Worm (Caenorhabditis elegans) whole organism, mixed stage, embryonic: ENCODE results near the gene cest-10.

ENCODE experiments used
- M03D4.4 ChIP-seq: sonication (generic microtip); optimal IDR thresholded peaks from 2 replicates; lab custom pipeline; 2017; ENCODE audit warnings: mild to moderate bottlenecking, missing genetic modification characterization, missing compliant biosample characterization
- bed-3 ChIP-seq: fragments of 200-800 bp; sonication (Bioruptor generic); optimal IDR thresholded peaks from 3 replicates; lab custom pipeline; 2018; ENCODE audit warnings: mild to moderate bottlenecking, missing genetic modification characterization, moderate library complexity, missing compliant biosample characterization
- blmp-1 ChIP-seq: fragments of 150-350 bp; optimal IDR thresholded peaks from 2 replicates; lab custom pipeline; 2014; ENCODE audit warnings: missing biosample characterization, missing genetic modification characterization
- ceh-39 ChIP-seq: fragments of 150-350 bp; optimal IDR thresholded peaks from 2 replicates; lab custom pipeline; 2014; ENCODE audit warnings: missing biosample characterization, missing genetic modification characterization
- ceh-43 ChIP-seq: fragments of 200-800 bp; sonication (Bioruptor generic); optimal IDR thresholded peaks from 2 replicates; lab custom pipeline; 2018; ENCODE audit warnings: mild to moderate bottlenecking, missing genetic modification characterization, moderate library complexity, missing compliant biosample characterization
- ceh-83 ChIP-seq: fragments of 200-800 bp; sonication (Bioruptor generic); optimal IDR thresholded peaks from 2 replicates; lab custom pipeline; 2018; ENCODE audit warnings: mild to moderate bottlenecking, missing genetic modification characterization, missing compliant biosample characterization
- ces-1 ChIP-seq: fragments of 150-350 bp; optimal IDR thresholded peaks from 2 replicates; lab custom pipeline; 2014; ENCODE audit warnings: missing biosample characterization, missing genetic modification reagents, missing genetic modification characterization
- cnd-1 ChIP-seq: fragments of 200-800 bp; sonication (Bioruptor generic); optimal IDR thresholded peaks from 2 replicates; lab custom pipeline; 2018; ENCODE audit warnings: mild to moderate bottlenecking, missing genetic modification characterization, missing compliant biosample characterization
- drap-1 ChIP-seq: fragments of 200-800 bp; sonication (Bioruptor generic); optimal IDR thresholded peaks from 3 replicates; lab custom pipeline; 2018; ENCODE audit warnings: mild to moderate bottlenecking, missing genetic modification characterization, missing compliant biosample characterization
- elt-1 ChIP-seq: sonication (generic microtip); optimal IDR thresholded peaks from 2 replicates; lab custom pipeline; 2017; ENCODE audit warnings: missing genetic modification characterization, mild to moderate bottlenecking, missing compliant biosample characterization, antibody characterized with exemption, moderate library complexity, borderline replicate concordance; ENCODE audit not compliant: insufficient read depth
- elt-3 ChIP-seq: fragments of 150-350 bp; optimal IDR thresholded peaks from 2 replicates; lab custom pipeline; 2014; ENCODE audit warnings: missing biosample characterization, missing genetic modification characterization
- flh-1 ChIP-seq: fragments of 200-800 bp; sonication (Bioruptor generic); optimal IDR thresholded peaks from 2 replicates; lab custom pipeline; 2018; ENCODE audit warnings: mild to moderate bottlenecking, missing genetic modification characterization, moderate library complexity, missing compliant biosample characterization
- ham-2 ChIP-seq: fragments of 200-800 bp; sonication (Bioruptor generic); optimal IDR thresholded peaks from 2 replicates; lab custom pipeline; 2018; ENCODE audit warnings: mild to moderate bottlenecking, missing genetic modification characterization, missing compliant biosample characterization
- hlh-1 ChIP-seq: fragments of 150-350 bp; optimal IDR thresholded peaks from 2 replicates; lab custom pipeline; 2014; ENCODE audit warnings: missing biosample characterization, missing genetic modification reagents, missing genetic modification characterization
- lin-13 ChIP-seq: fragments of 150-350 bp; optimal IDR thresholded peaks from 2 replicates; lab custom pipeline; 2014; ENCODE audit warnings: missing biosample characterization, missing genetic modification characterization
- lin-32 ChIP-seq: fragments of 200-800 bp; sonication (Bioruptor generic); optimal IDR thresholded peaks from 2 replicates; lab custom pipeline; 2018; ENCODE audit warnings: mild to moderate bottlenecking, missing genetic modification characterization, missing compliant biosample characterization
- lsy-2 ChIP-seq: fragments of 150-350 bp; optimal IDR thresholded peaks from 2 replicates; lab custom pipeline; 2014; ENCODE audit warnings: missing biosample characterization, missing genetic modification characterization
- mab-5 ChIP-seq: fragments of 150-350 bp; optimal IDR thresholded peaks from 2 replicates; lab custom pipeline; 2014; ENCODE audit warnings: missing biosample characterization, missing genetic modification characterization
- mep-1 ChIP-seq: fragments of 150-350 bp; optimal IDR thresholded peaks from 2 replicates; lab custom pipeline; 2017; ENCODE audit warnings: missing biosample characterization, missing genetic modification reagents, missing genetic modification characterization, inconsistent platforms
- mls-2 ChIP-seq: sonication (generic microtip); optimal IDR thresholded peaks from 2 replicates; lab custom pipeline; 2016; ENCODE audit warnings: mild to moderate bottlenecking, missing genetic modification characterization, moderate library complexity, missing compliant biosample characterization
- nhr-12 ChIP-seq: fragments of 150-350 bp; optimal IDR thresholded peaks from 2 replicates; lab custom pipeline; 2014; ENCODE audit warnings: missing biosample characterization, missing genetic modification characterization
- nhr-28 ChIP-seq: fragments of 150-350 bp; optimal IDR thresholded peaks from 2 replicates; lab custom pipeline; 2014; ENCODE audit warnings: missing biosample characterization, missing genetic modification characterization
- nhr-76 ChIP-seq: sonication (generic microtip); optimal IDR thresholded peaks from 2 replicates; lab custom pipeline; 2017; ENCODE audit warnings: missing biosample characterization, missing genetic modification characterization
- pha-4 ChIP-seq: fragments of 150-350 bp; optimal IDR thresholded peaks from 2 replicates; lab custom pipeline; 2018; ENCODE audit warnings: missing biosample characterization, missing genetic modification reagents, missing genetic modification characterization
- sem-2 ChIP-seq: fragments of 200-800 bp; sonication (Bioruptor generic); optimal IDR thresholded peaks from 2 replicates; lab custom pipeline; 2018; ENCODE audit warnings: mild to moderate bottlenecking, missing genetic modification characterization, missing compliant biosample characterization
- snpc-4 ChIP-seq: fragments of 150-350 bp; optimal IDR thresholded peaks from 2 replicates; lab custom pipeline; 2014; ENCODE audit warnings: missing biosample characterization, missing genetic modification characterization
- sptf-1 ChIP-seq: sonication (generic microtip); optimal IDR thresholded peaks from 2 replicates; lab custom pipeline; 2017; ENCODE audit warnings: mild to moderate bottlenecking, missing genetic modification characterization, moderate library complexity, missing compliant biosample characterization
- tbx-8 ChIP-seq: fragments of 200-800 bp; sonication (Bioruptor generic); optimal IDR thresholded peaks from 2 replicates; lab custom pipeline; 2018; ENCODE audit warnings: mild to moderate bottlenecking, missing genetic modification characterization, moderate library complexity, missing compliant biosample characterization
- unc-120 ChIP-seq: sonication (generic microtip); optimal IDR thresholded peaks from 2 replicates; lab custom pipeline; 2017; ENCODE audit warnings: missing genetic modification characterization, missing compliant biosample characterization; ENCODE audit not compliant: poor library complexity, severe bottlenecking
- unc-39 ChIP-seq: fragments of 150-350 bp; optimal IDR thresholded peaks from 2 replicates; lab custom pipeline; 2014; ENCODE audit warnings: missing biosample characterization, missing genetic modification characterization
- unc-62 ChIP-seq: fragments of 150-350 bp; optimal IDR thresholded peaks from 2 replicates; lab custom pipeline; 2014; ENCODE audit warnings: missing biosample characterization, missing genetic modification reagents, missing genetic modification characterization
- zip-8 ChIP-seq: fragments of 150-350 bp; optimal IDR thresholded peaks from 2 replicates; lab custom pipeline; 2014; ENCODE audit warnings: missing biosample characterization, missing genetic modification characterization
- ztf-11 ChIP-seq: fragments of 150-350 bp; optimal IDR thresholded peaks from 2 replicates; lab custom pipeline; 2014; ENCODE audit warnings: missing biosample characterization, missing genetic modification characterization

The cest-10 gene

ce11 chrIV:7196853-7197252 is 16.5 kb downstream of the cest-10 start, which contains the start of gene unc-8:
Gene unc-8 (plus strand): TSS chrIV:7197153.
- TF ChIP-seq M03D4.4 (tag; lab: Kevin White, UChicago) (no peak), mab-5 (no peak), ceh-83 (GFP tag; lab: Kevin White, UChicago) (no peak), tbx-8 (GFP tag; lab: Kevin White, UChicago) (no peak), drap-1 (no peak), ztf-11 (tag; lab: Kevin White, UChicago) (no peak), unc-39 (no peak), ceh-43 (GFP tag; lab: Kevin White, UChicago) (no peak), sptf-1 (tag; lab: Kevin White, UChicago) (no peak), nhr-76 (no peak), unc-120 (tag; lab: Kevin White, UChicago) (no peak), mls-2 (tag; lab: Kevin White, UChicago) (no peak), zip-8 (tag; lab: Kevin White, UChicago) (no peak), lsy-2 (tag; lab: Kevin White, UChicago) (no peak)

ce11 chrIV:7203696-7204095 is 23.3 kb downstream of the cest-10 start, which contains the start of gene R13A1.3:
Gene R13A1.3 (plus strand): TSS chrIV:7203996.
- no peak for TF ChIP-seq zip-8 (tag; lab: Kevin White, UChicago)
- no peak for TF ChIP-seq elt-1 (tag; lab: Kevin White, UChicago)
- no peak for TF ChIP-seq ham-2 (GFP tag; lab: Kevin White, UChicago)
- TF ChIP-seq nhr-28 (tag; lab: Kevin White, UChicago), result no peak
- TF ChIP-seq nhr-76, result no peak
- no peak for TF ChIP-seq flh-1 (GFP tag; lab: Kevin White, UChicago)
- no peak for TF ChIP-seq cnd-1 (tag; lab: Kevin White, UChicago)
- TF ChIP-seq mep-1, result no peak
- TF ChIP-seq tbx-8 (GFP tag; lab: Kevin White, UChicago), result no peak
- no peak for TF ChIP-seq bed-3 (GFP tag; lab: Kevin White, UChicago)
- no peak for TF ChIP-seq ceh-83 (GFP tag; lab: Kevin White, UChicago)
- TF ChIP-seq mab-5, result no peak
- no peak for TF ChIP-seq pha-4 (tag; lab: Kevin White, UChicago)
- TF ChIP-seq, all 35 proteins: peak for 0

- no peak for TF ChIP-seq mab-5
- no peak for TF ChIP-seq lin-13
- TF ChIP-seq unc-62 (GFP tag; lab: Kevin White, UChicago), result no peak
- TF ChIP-seq bed-3 (GFP tag; lab: Kevin White, UChicago), result no peak
- TF ChIP-seq ceh-43 (GFP tag; lab: Kevin White, UChicago), result no peak
- TF ChIP-seq lsy-2 (tag; lab: Kevin White, UChicago), result no peak
- TF ChIP-seq pha-4 (tag; lab: Kevin White, UChicago), result no peak
- no peak for TF ChIP-seq ceh-83 (GFP tag; lab: Kevin White, UChicago)
- TF ChIP-seq ham-2 (GFP tag; lab: Kevin White, UChicago), result no peak
- no peak for TF ChIP-seq nhr-12
- TF ChIP-seq hlh-1 (tag; lab: Kevin White, UChicago), result no peak
- no peak for TF ChIP-seq zip-8 (tag; lab: Kevin White, UChicago)
- no peak for TF ChIP-seq nhr-76
- no peak for TF ChIP-seq mep-1
- TF ChIP-seq flh-1 (GFP tag; lab: Kevin White, UChicago), result no peak
- no peak for TF ChIP-seq ceh-39
- TF ChIP-seq ztf-11 (tag; lab: Kevin White, UChicago), result no peak
- no peak for TF ChIP-seq nhr-28 (tag; lab: Kevin White, UChicago)
- no peak for TF ChIP-seq tbx-8 (GFP tag; lab: Kevin White, UChicago)
Measured at ce11 chrIV:7205969-7206368, 25.6 kb downstream of the cest-10 start, which contains the start of gene kcc-1. Gene kcc-1 (plus strand): TSS chrIV:7206269.

ce11 chrIV:7208961-7209360 is 28.6 kb downstream of the cest-10 start:
- TF ChIP-seq blmp-1 (tag; lab: Kevin White, UChicago) (no peak), nhr-76 (no peak), snpc-4 (tag; lab: Kevin White, UChicago) (no peak), sem-2 (GFP tag; lab: Kevin White, UChicago) (no peak), unc-120 (tag; lab: Kevin White, UChicago) (no peak), ceh-43 (GFP tag; lab: Kevin White, UChicago) (no peak), ceh-39 (no peak)
- TF ChIP-seq, all 35 proteins: peak for 0

ce11 chrIV:7211313-7211712 is 31.0 kb downstream of the cest-10 start:
- TF ChIP-seq zip-8 (tag; lab: Kevin White, UChicago) (no peak), sptf-1 (tag; lab: Kevin White, UChicago) (no peak), cnd-1 (tag; lab: Kevin White, UChicago) (no peak), ham-2 (GFP tag; lab: Kevin White, UChicago) (no peak), hlh-1 (tag; lab: Kevin White, UChicago) (no peak), ces-1 (GFP tag; lab: Kevin White, UChicago) (no peak), tbx-8 (GFP tag; lab: Kevin White, UChicago) (no peak), elt-3 (no peak), lin-32 (GFP tag; lab: Kevin White, UChicago) (no peak)
